Fruit fly (Drosophila melanogaster): ENCODE results near the gene CG14443.

CG14443 gene

dm6 chrX:6614266-6614665, 19.5 kb upstream of the CG14443 start (continued):
- TF ChIP-seq crc (GFP tag; optimal IDR thresholded peaks at IDR 0.05): peak; percentile 5
- TF ChIP-seq CG15514 (GFP tag; optimal IDR thresholded peaks at IDR 0.05): peak; percentile 45
- TF ChIP-seq Myb (GFP tag; optimal IDR thresholded peaks at IDR 0.05): no peak
- no peak for TF ChIP-seq CG4282 (GFP tag; optimal IDR thresholded peaks at IDR 0.05)
- no peak for TF ChIP-seq kah (GFP tag; optimal IDR thresholded peaks at IDR 0.05)
- TF ChIP-seq az2 (GFP tag; optimal IDR thresholded peaks at IDR 0.05): no peak
- peak; percentile 29 for TF ChIP-seq Mes4 (GFP tag; optimal IDR thresholded peaks at IDR 0.05)
- no peak for TF ChIP-seq CG7357 (GFP tag; IDR thresholded peaks at IDR 0.05)
- no peak for TF ChIP-seq pan (optimal IDR thresholded peaks at IDR 0.05)
- no peak for TF ChIP-seq pan (GFP tag; optimal IDR thresholded peaks at IDR 0.05 in 1 of 2, IDR thresholded peaks at IDR 0.05 in 1 of 2)
- no peak for TF ChIP-seq peb (GFP tag; IDR thresholded peaks at IDR 0.05)
- no peak for TF ChIP-seq CG9215 (GFP tag; IDR thresholded peaks at IDR 0.05)
- TF ChIP-seq Nf-YB (GFP tag; optimal IDR thresholded peaks at IDR 0.05): peak; percentile 39
- peak; percentile 62 for TF ChIP-seq CG2875 (GFP tag; optimal IDR thresholded peaks at IDR 0.05)
- TF ChIP-seq zf30C (GFP tag; optimal IDR thresholded peaks at IDR 0.05): no peak
- no peak for TF ChIP-seq Gsc (GFP tag; IDR thresholded peaks at IDR 0.05)
- TF ChIP-seq seq (GFP tag; IDR thresholded peaks at IDR 0.05): no peak
- peak; percentile 39; the same call in 1 of the 2 replicates for TF ChIP-seq chm (GFP tag; IDR thresholded peaks at IDR 0.05)
- no peak for TF ChIP-seq hbn (GFP tag; IDR thresholded peaks at IDR 0.05; ENCODE audit: partially characterized antibody)
- TF ChIP-seq Hsf (GFP tag; optimal IDR thresholded peaks at IDR 0.05): no peak
- TF ChIP-seq CG14050 (GFP tag; IDR thresholded peaks at IDR 0.05): no peak
- TF ChIP-seq NC2β (GFP tag; optimal IDR thresholded peaks at IDR 0.05): peak; percentile 28
- no peak for TF ChIP-seq gsb (GFP tag; IDR thresholded peaks at IDR 0.05)
- no peak for TF ChIP-seq emc (GFP tag; optimal IDR thresholded peaks at IDR 0.05)
- no peak for TF ChIP-seq CG17829 (tag; optimal IDR thresholded peaks at IDR 0.05)
- no peak for TF ChIP-seq D (optimal IDR thresholded peaks at IDR 0.05)
- TF ChIP-seq D (GFP tag; optimal IDR thresholded peaks at IDR 0.05): no peak
- peak; percentile 30 for TF ChIP-seq CG1529 (GFP tag; optimal IDR thresholded peaks at IDR 0.05)
- TF ChIP-seq lola (GFP tag; optimal IDR thresholded peaks at IDR 0.05): peak in 1 of 3 experiments; percentile 20
- no peak for TF ChIP-seq dimm (GFP tag; IDR thresholded peaks at IDR 0.05)
- peak; percentile 78 for TF ChIP-seq sens (GFP tag)
- TF ChIP-seq z (GFP tag; IDR thresholded peaks at IDR 0.05): peak; percentile 65; the same call in 2 of the 3 replicates
- peak; percentile 39 for TF ChIP-seq CG14710 (tag; optimal IDR thresholded peaks at IDR 0.05)
- TF ChIP-seq Six4 (GFP tag; optimal IDR thresholded peaks at IDR 0.05): no peak
- TF ChIP-seq p53 (GFP tag; optimal IDR thresholded peaks at IDR 0.05): no peak
- TF ChIP-seq zen2 (GFP tag; IDR thresholded peaks at IDR 0.05; ENCODE audit: partially characterized antibody): no peak
- no peak for TF ChIP-seq CG9797 (GFP tag; optimal IDR thresholded peaks at IDR 0.05)
- TF ChIP-seq sens-2 (GFP tag; IDR thresholded peaks at IDR 0.05): no peak
- TF ChIP-seq Oli (tag; optimal IDR thresholded peaks at IDR 0.05): no peak
- peak; percentile 36 for TF ChIP-seq CG8089 (GFP tag; optimal IDR thresholded peaks at IDR 0.05)
- TF ChIP-seq maf-S (GFP tag; optimal IDR thresholded peaks at IDR 0.05): no peak
- no peak for TF ChIP-seq oc (tag; optimal IDR thresholded peaks at IDR 0.05)
- no peak for TF ChIP-seq CG31388 (GFP tag; optimal IDR thresholded peaks at IDR 0.05)
- TF ChIP-seq br (optimal IDR thresholded peaks at IDR 0.05): no peak
- TF ChIP-seq CG2712 (tag; optimal IDR thresholded peaks at IDR 0.05): peak; percentile 33
- no peak for TF ChIP-seq BEAF-32 (GFP tag; optimal IDR thresholded peaks at IDR 0.05)
- TF ChIP-seq NFAT (GFP tag; IDR thresholded peaks at IDR 0.05): no peak
- peak; percentile 6 for TF ChIP-seq disco-r (GFP tag; optimal IDR thresholded peaks at IDR 0.05)
- TF ChIP-seq Rfx (GFP tag; IDR thresholded peaks at IDR 0.05): no peak
- TF ChIP-seq fd64A (GFP tag; optimal IDR thresholded peaks at IDR 0.05): peak; percentile 67
- peak; percentile 21 for TF ChIP-seq CG12219 (GFP tag; optimal IDR thresholded peaks at IDR 0.05)
- peak; percentile 23 for TF ChIP-seq exex (tag; optimal IDR thresholded peaks at IDR 0.05)
- TF ChIP-seq MBD-R2 (GFP tag; IDR thresholded peaks at IDR 0.05): no peak

Measured in whole organism, embryonic.